Fruit fly (Drosophila melanogaster) whole organism, embryonic: ENCODE measurements around the gene CG14340.

Source experiments
- Ada2b ChIP-seq: fragments of 200-800 bp; sonication (Bioruptor generic); IDR thresholded peaks from 2 replicates; pipeline ENCODE4 v1.3.6; 2022; ENCODE audit warnings: missing biosample characterization, missing genetic modification characterization
- Asciz ChIP-seq: fragments of 200-800 bp; sonication (Bioruptor generic); optimal IDR thresholded peaks from 2 replicates; lab custom pipeline; 2017; ENCODE audit warnings: missing biosample characterization, mild to moderate bottlenecking, missing genetic modification characterization, missing genetic modification reagents
- CG10147 ChIP-seq: fragments of 200-800 bp; sonication (Bioruptor generic); optimal IDR thresholded peaks from 2 replicates; lab custom pipeline; 2019; ENCODE audit warnings: missing biosample characterization, mild to moderate bottlenecking, missing genetic modification characterization, moderate library complexity
- CG10274 ChIP-seq: fragments of 200-800 bp; sonication (Bioruptor generic); optimal IDR thresholded peaks from 3 replicates; lab custom pipeline; 2017; ENCODE audit warnings: missing biosample characterization, mild to moderate bottlenecking, missing genetic modification characterization
- CG10321 ChIP-seq: fragments of 200-800 bp; sonication (Bioruptor generic); IDR thresholded peaks from 2 replicates; pipeline ENCODE4 v1.3.6; 2022; ENCODE audit warnings: missing biosample characterization, missing genetic modification characterization
- CG10366 ChIP-seq: fragments of 200-800 bp; sonication (Bioruptor generic); IDR thresholded peaks from 2 replicates; pipeline ENCODE4 v1.3.6; 2022; ENCODE audit warnings: missing biosample characterization, missing genetic modification characterization
- CG10462 ChIP-seq: fragments of 200-800 bp; sonication (Bioruptor generic); optimal IDR thresholded peaks from 2 replicates; lab custom pipeline; 2016; ENCODE audit warnings: missing biosample characterization, missing genetic modification characterization
- CG11247 ChIP-seq: fragments of 200-800 bp; sonication (Bioruptor generic); IDR thresholded peaks from 2 replicates; pipeline ENCODE4 v1.3.6; 2022; ENCODE audit warnings: missing biosample characterization, missing genetic modification characterization
- CG12155 ChIP-seq: fragments of 200-800 bp; sonication (Bioruptor generic); optimal IDR thresholded peaks from 3 replicates; lab custom pipeline; 2016; ENCODE audit warnings: missing biosample characterization, missing genetic modification characterization
- CG12236 ChIP-seq: fragments of 200-800 bp; sonication (Bioruptor generic); optimal IDR thresholded peaks from 2 replicates; lab custom pipeline; 2016; ENCODE audit warnings: missing biosample characterization, missing genetic modification characterization
- CG16863 ChIP-seq: fragments of 200-800 bp; sonication (Bioruptor generic); optimal IDR thresholded peaks from 3 replicates; lab custom pipeline; 2016; ENCODE audit warnings: missing biosample characterization, missing genetic modification characterization
- CG17328 ChIP-seq: fragments of 200-800 bp; sonication (Bioruptor generic); IDR thresholded peaks from 2 replicates; pipeline ENCODE4 v1.3.6; 2022; ENCODE audit warnings: missing biosample characterization, missing genetic modification characterization
- CG17568 ChIP-seq: fragments of 200-800 bp; sonication (Bioruptor generic); optimal IDR thresholded peaks from 2 replicates; lab custom pipeline; 2018; ENCODE audit warnings: missing biosample characterization, mild to moderate bottlenecking, missing genetic modification characterization, moderate library complexity
- CG18619 ChIP-seq: fragments of 200-800 bp; sonication (Bioruptor generic); optimal IDR thresholded peaks from 3 replicates; lab custom pipeline; 2017; ENCODE audit warnings: missing biosample characterization, mild to moderate bottlenecking, missing genetic modification characterization
- CG2120 ChIP-seq: fragments of 200-800 bp; sonication (Bioruptor generic); optimal IDR thresholded peaks from 3 replicates; lab custom pipeline; 2016; ENCODE audit warnings: missing biosample characterization, missing genetic modification characterization
- CG31365 ChIP-seq: fragments of 200-800 bp; sonication (Bioruptor generic); optimal IDR thresholded peaks from 2 replicates; lab custom pipeline; 2018; ENCODE audit warnings: missing biosample characterization, mild to moderate bottlenecking, missing genetic modification characterization
- CG3726 ChIP-seq: fragments of 200-800 bp; sonication (Bioruptor generic); IDR thresholded peaks from 3 replicates; pipeline ENCODE4, ENCODE4 v1.3.6; 2022; ENCODE audit warnings: missing biosample characterization, missing genetic modification characterization
- CG4424 ChIP-seq: fragments of 200-800 bp; sonication (Bioruptor generic); optimal IDR thresholded peaks from 3 replicates; lab custom pipeline; 2016; ENCODE audit warnings: missing biosample characterization, missing genetic modification characterization
- CG6854 ChIP-seq: fragments of 200-800 bp; sonication (Bioruptor generic); optimal IDR thresholded peaks from 3 replicates; lab custom pipeline; 2017; ENCODE audit warnings: missing biosample characterization, mild to moderate bottlenecking, missing genetic modification characterization
- CG8290 ChIP-seq, 3 experiments: fragments of 200-800 bp; sonication (Bioruptor generic); optimal IDR thresholded peaks; 2 replicates each; lab custom pipeline; 2016 to 2019; ENCODE audit warnings: missing biosample characterization in 3 of 3, missing genetic modification characterization in 3 of 3, mild to moderate bottlenecking in 2 of 3, moderate library complexity in 1 of 3
- CG9727 ChIP-seq: fragments of 200-800 bp; sonication (Bioruptor generic); optimal IDR thresholded peaks from 3 replicates; lab custom pipeline; 2017; ENCODE audit warnings: missing biosample characterization, mild to moderate bottlenecking, missing genetic modification characterization
- CG9797 ChIP-seq: fragments of 200-800 bp; sonication (Bioruptor generic); optimal IDR thresholded peaks from 3 replicates; lab custom pipeline; 2018; ENCODE audit warnings: missing biosample characterization, mild to moderate bottlenecking, missing genetic modification characterization
- CG9932 ChIP-seq: fragments of 200-800 bp; sonication (Bioruptor generic); IDR thresholded peaks from 2 replicates; pipeline ENCODE4 v1.3.6; 2022; ENCODE audit warnings: missing biosample characterization, missing genetic modification characterization
- ERR ChIP-seq: fragments of 200-800 bp; sonication (Bioruptor generic); optimal IDR thresholded peaks from 2 replicates; lab custom pipeline; 2016; ENCODE audit warnings: missing biosample characterization, missing genetic modification characterization
- Elba2 ChIP-seq: fragments of 200-800 bp; sonication (Bioruptor generic); optimal IDR thresholded peaks from 3 replicates; lab custom pipeline; 2016; ENCODE audit warnings: missing biosample characterization, missing genetic modification characterization
- HLH54F ChIP-seq: fragments of 200-800 bp; sonication (Bioruptor generic); optimal IDR thresholded peaks from 3 replicates; lab custom pipeline; 2016; ENCODE audit warnings: missing biosample characterization, missing genetic modification characterization
- Hr39 ChIP-seq: fragments of >200 bp; optimal IDR thresholded peaks from 2 replicates; lab custom pipeline; 2017
- Lhr ChIP-seq: fragments of 200-800 bp; sonication (Bioruptor generic); optimal IDR thresholded peaks from 3 replicates; lab custom pipeline; 2017; ENCODE audit warnings: mild to moderate bottlenecking, missing biosample characterization, missing genetic modification reagents, missing genetic modification characterization
- Myb ChIP-seq: fragments of 200-800 bp; sonication (Bioruptor generic); optimal IDR thresholded peaks from 2 replicates; lab custom pipeline; 2016; ENCODE audit warnings: missing biosample characterization, missing genetic modification characterization
- Poxn ChIP-seq: fragments of 200-800 bp; sonication (Bioruptor generic); IDR thresholded peaks from 2 replicates; pipeline ENCODE4 v1.3.6; 2022; ENCODE audit warnings: missing biosample characterization, missing genetic modification characterization
- Rfx ChIP-seq: fragments of 200-800 bp; sonication (Bioruptor generic); IDR thresholded peaks from 2 replicates; pipeline ENCODE4 v1.3.6; 2022; ENCODE audit warnings: missing biosample characterization, missing genetic modification characterization
- Sox100B ChIP-seq: fragments of 200-800 bp; sonication (Bioruptor generic); optimal IDR thresholded peaks from 3 replicates; lab custom pipeline; 2018; ENCODE audit warnings: missing biosample characterization, mild to moderate bottlenecking, missing genetic modification characterization
- amos ChIP-seq: fragments of 200-800 bp; sonication (Bioruptor generic); IDR thresholded peaks from 2 replicates; pipeline ENCODE4 v1.3.6; 2022; ENCODE audit warnings: missing biosample characterization, missing genetic modification characterization; ENCODE audit not compliant: partially characterized antibody
- ase ChIP-seq: fragments of 200-800 bp; sonication (Bioruptor generic); IDR thresholded peaks from 3 replicates; pipeline ENCODE4 v1.3.6; 2022; ENCODE audit warnings: missing biosample characterization, missing genetic modification characterization
- btn ChIP-seq: fragments of 200-800 bp; sonication (Bioruptor generic); optimal IDR thresholded peaks from 2 replicates; lab custom pipeline; 2016; ENCODE audit warnings: missing biosample characterization, missing genetic modification characterization
- cas ChIP-seq: fragments of 200-800 bp; sonication (Bioruptor generic); IDR thresholded peaks from 2 replicates; pipeline ENCODE4 v1.3.6; 2022; ENCODE audit warnings: missing biosample characterization, missing genetic modification characterization
- crc ChIP-seq: fragments of 200-800 bp; sonication (Bioruptor generic); optimal IDR thresholded peaks from 2 replicates; lab custom pipeline; 2016; ENCODE audit warnings: missing biosample characterization, missing genetic modification characterization
- esg ChIP-seq: fragments of 200-800 bp; sonication (Bioruptor generic); conservative IDR thresholded peaks from 2 replicates; pipeline ENCODE4 v1.3.6; 2022; ENCODE audit warnings: missing biosample characterization, missing genetic modification characterization
- gcm2 ChIP-seq: fragments of 200-800 bp; sonication (Bioruptor generic); optimal IDR thresholded peaks from 2 replicates; lab custom pipeline; 2016; ENCODE audit warnings: missing biosample characterization, missing genetic modification characterization
- grn ChIP-seq: fragments of 200-800 bp; sonication (Bioruptor generic); optimal IDR thresholded peaks from 3 replicates; lab custom pipeline; 2017; ENCODE audit warnings: missing biosample characterization, missing genetic modification characterization
- hbn ChIP-seq: fragments of 200-800 bp; sonication (Bioruptor generic); IDR thresholded peaks from 2 replicates; pipeline ENCODE4 v1.3.6; 2022; ENCODE audit warnings: missing biosample characterization, missing genetic modification characterization; ENCODE audit not compliant: partially characterized antibody
- kni ChIP-seq: fragments of 200-800 bp; sonication (Bioruptor generic); optimal IDR thresholded peaks from 3 replicates; lab custom pipeline; 2017; ENCODE audit warnings: mild to moderate bottlenecking, missing biosample characterization, missing genetic modification reagents, missing genetic modification characterization
- nom ChIP-seq: fragments of 200-800 bp; sonication (Bioruptor generic); optimal IDR thresholded peaks from 2 replicates; lab custom pipeline; 2017; ENCODE audit warnings: missing biosample characterization, missing genetic modification characterization, mild to moderate bottlenecking, moderate library complexity, missing genetic modification reagents
- odd ChIP-seq: fragments of 200-800 bp; sonication (Bioruptor generic); optimal IDR thresholded peaks from 2 replicates; lab custom pipeline; 2017; ENCODE audit warnings: missing biosample characterization, mild to moderate bottlenecking, missing genetic modification characterization
- org-1 ChIP-seq: fragments of 200-800 bp; sonication (Bioruptor generic); optimal IDR thresholded peaks from 2 replicates; lab custom pipeline; 2017; ENCODE audit warnings: missing biosample characterization, missing genetic modification characterization
- prd ChIP-seq, 3 experiments: fragments of >200 bp in 2 of 3; fragments of 200-800 bp in 1 of 3; sonication (Bioruptor generic) in 1 of 3; optimal IDR thresholded peaks in 2 of 3; IDR thresholded peaks in 1 of 3; 2 replicates in 2 of 3; 3 replicates in 1 of 3; pipeline versions ENCODE4 v1.3.6 to Lab custom; 2017 to 2022; ENCODE audit warnings: missing biosample characterization in 1 of 3, missing genetic modification characterization in 1 of 3
- seq ChIP-seq: fragments of 200-800 bp; sonication (Bioruptor generic); IDR thresholded peaks from 2 replicates; pipeline ENCODE4 v1.3.6; 2022; ENCODE audit warnings: missing biosample characterization, missing genetic modification characterization
- slp2 ChIP-seq: fragments of 200-800 bp; sonication (Bioruptor generic); optimal IDR thresholded peaks from 2 replicates; lab custom pipeline; 2016; ENCODE audit warnings: missing biosample characterization, missing genetic modification characterization
- sqz ChIP-seq: fragments of 200-800 bp; sonication (Bioruptor generic); optimal IDR thresholded peaks from 3 replicates; lab custom pipeline; 2018; ENCODE audit warnings: missing biosample characterization, mild to moderate bottlenecking, missing genetic modification characterization
- sr ChIP-seq: fragments of 200-800 bp; sonication (Bioruptor generic); IDR thresholded peaks from 3 replicates; pipeline ENCODE4 v1.3.6; 2022; ENCODE audit warnings: missing biosample characterization, missing genetic modification characterization
- wdn ChIP-seq: fragments of 200-800 bp; sonication (Bioruptor generic); IDR thresholded peaks from 2 replicates; pipeline ENCODE4 v1.3.6; 2022; ENCODE audit warnings: missing biosample characterization, missing genetic modification characterization

The CG14340 gene

dm6 chr2L:1075753-1076152, 37.0 kb upstream of the CG14340 start (continued):
- TF ChIP-seq esg, result peak; percentile 90
- TF ChIP-seq CG9932 (GFP tag; lab: Robert Waterston, UW), result peak; percentile 60
- peak; percentile 94 for TF ChIP-seq CG3726 (GFP tag; lab: Robert Waterston, UW)
- peak; percentile 82 for TF ChIP-seq crc (GFP tag; lab: Kevin White, UChicago)
- TF ChIP-seq CG10366 (GFP tag; lab: Robert Waterston, UW), result peak; percentile 92
- peak; percentile 49 for TF ChIP-seq Elba2 (GFP tag; lab: Kevin White, UChicago)
- TF ChIP-seq Poxn (GFP tag; lab: Robert Waterston, UW), result no peak
- TF ChIP-seq Myb (GFP tag; lab: Kevin White, UChicago), result peak; percentile 66
- TF ChIP-seq CG9797 (GFP tag; lab: Kevin White, UChicago), result peak; percentile 23
- no peak for TF ChIP-seq amos (GFP tag; lab: Robert Waterston, UW)
- TF ChIP-seq CG2120 (GFP tag; lab: Kevin White, UChicago), result peak; percentile 70
- TF ChIP-seq slp2 (GFP tag; lab: Kevin White, UChicago), result peak; percentile 94
- TF ChIP-seq CG10462, result peak; percentile 89
- TF ChIP-seq CG10274 (GFP tag; lab: Kevin White, UChicago), result peak; percentile 66
- TF ChIP-seq btn, result peak; percentile 93
- peak; percentile 77 for TF ChIP-seq Lhr (GFP tag; lab: Kevin White, UChicago)
- TF ChIP-seq CG17568 (GFP tag; lab: Kevin White, UChicago), result no peak
- peak; percentile 85 for TF ChIP-seq CG12155
- peak; percentile 23 for TF ChIP-seq CG6854 (GFP tag; lab: Kevin White, UChicago)
- TF ChIP-seq sqz (GFP tag; lab: Kevin White, UChicago), result peak; percentile 54
- peak; percentile 92 for TF ChIP-seq CG8290 (GFP tag; optimal IDR thresholded peaks at IDR 0.05; lab: Kevin White, UChicago)
- TF ChIP-seq CG8290 (tag; optimal IDR thresholded peaks at IDR 0.05; lab: Kevin White, UChicago), result peak in 1 of 2 experiments; percentile 96
- no peak for TF ChIP-seq Sox100B (GFP tag; lab: Kevin White, UChicago)
- peak; percentile 94 for TF ChIP-seq Ada2b (GFP tag; lab: Robert Waterston, UW)
- peak; percentile 75 for TF ChIP-seq CG18619 (GFP tag; lab: Kevin White, UChicago)
- peak; percentile 42; the same call in 1 of the 2 replicates for TF ChIP-seq cas (GFP tag; lab: Robert Waterston, UW)
- peak; percentile 95 for TF ChIP-seq CG12236 (GFP tag; lab: Kevin White, UChicago)
- TF ChIP-seq CG31365 (tag; lab: Kevin White, UChicago), result peak; percentile 56
- peak; percentile 90 for TF ChIP-seq CG11247 (GFP tag; lab: Robert Waterston, UW)
- TF ChIP-seq hbn (GFP tag; lab: Robert Waterston, UW), result no peak
- TF ChIP-seq seq (GFP tag; lab: Robert Waterston, UW), result peak; percentile 79
- no peak for TF ChIP-seq Hr39 (lab: Kevin White, UChicago)
- TF ChIP-seq wdn (GFP tag; lab: Robert Waterston, UW), result peak; percentile 75; the same call in 1 of the 2 replicates
- TF ChIP-seq CG10321 (GFP tag; lab: Robert Waterston, UW), result peak; percentile 62; the same call in 1 of the 2 replicates
- no peak for TF ChIP-seq prd (optimal IDR thresholded peaks at IDR 0.05; lab: Kevin White, UChicago)
- peak; percentile 98 for TF ChIP-seq prd (GFP tag; IDR thresholded peaks at IDR 0.05; lab: Robert Waterston, UW)
- TF ChIP-seq sr (GFP tag; lab: Robert Waterston, UW), result peak; percentile 78; the same call in 2 of the 3 replicates
- TF ChIP-seq HLH54F, result peak; percentile 87
- peak; percentile 82 for TF ChIP-seq Asciz (GFP tag; lab: Kevin White, UChicago)
- TF ChIP-seq CG9727 (GFP tag; lab: Kevin White, UChicago), result peak; percentile 92
- TF ChIP-seq CG17328, result peak; percentile 97
- TF ChIP-seq ERR (GFP tag; lab: Kevin White, UChicago), result peak; percentile 75
- peak; percentile 90 for TF ChIP-seq org-1 (GFP tag; lab: Kevin White, UChicago)
- peak; percentile 92 for TF ChIP-seq CG16863
- peak; percentile 65 for TF ChIP-seq gcm2 (GFP tag; lab: Kevin White, UChicago)
- peak; percentile 84 for TF ChIP-seq Rfx (GFP tag; lab: Robert Waterston, UW)
- peak; percentile 28 for TF ChIP-seq grn
- peak; percentile 96 for TF ChIP-seq ase
- TF ChIP-seq kni (GFP tag; lab: Kevin White, UChicago), result peak; percentile 70
- TF ChIP-seq CG10147 (GFP tag; lab: Kevin White, UChicago), result peak; percentile 68
- no peak for TF ChIP-seq nom
- peak; percentile 94 for TF ChIP-seq CG4424
- TF ChIP-seq odd, result peak; percentile 76
